Worm (Caenorhabditis elegans) whole organism, L1 larva: Measurements from ENCODE around the gene unc-32.

Source experiments
- C34B4.2 ChIP-seq: sonication (generic microtip); optimal IDR thresholded peaks from 2 replicates; lab custom pipeline; 2017; ENCODE audit warnings: mild to moderate bottlenecking, missing genetic modification characterization, missing compliant biosample characterization
- F16B12.6 ChIP-seq: fragments of 150-350 bp; optimal IDR thresholded peaks from 2 replicates; lab custom pipeline; 2014; ENCODE audit warnings: missing biosample characterization, missing genetic modification characterization
- aha-1 ChIP-seq: fragments of 150-350 bp; optimal IDR thresholded peaks from 2 replicates; lab custom pipeline; 2014; ENCODE audit warnings: missing biosample characterization, missing genetic modification characterization
- aly-2 ChIP-seq: fragments of 150-350 bp; optimal IDR thresholded peaks from 2 replicates; lab custom pipeline; 2014; ENCODE audit warnings: missing biosample characterization, missing genetic modification characterization
- blmp-1 ChIP-seq: fragments of 150-350 bp; optimal IDR thresholded peaks from 2 replicates; lab custom pipeline; 2014; ENCODE audit warnings: missing biosample characterization, missing genetic modification characterization
- ceh-8 ChIP-seq: fragments of 200-800 bp; sonication (Bioruptor generic); optimal IDR thresholded peaks from 2 replicates; lab custom pipeline; 2018; ENCODE audit warnings: mild to moderate bottlenecking, missing genetic modification characterization, moderate library complexity, missing compliant biosample characterization
- ceh-82 ChIP-seq, 3 experiments: fragments of 150-350 bp in 1 of 3; sonication (generic microtip) in 2 of 3; optimal IDR thresholded peaks; 2 replicates each; lab custom pipeline; 2014 to 2017; ENCODE audit warnings: missing biosample characterization in 3 of 3, missing genetic modification characterization in 3 of 3
- ceh-88 ChIP-seq: fragments of 200-800 bp; sonication (Bioruptor generic); IDR thresholded peaks from 2 replicates; pipeline ENCODE4 v1.3.6; 2022; ENCODE audit warnings: missing genetic modification characterization, missing compliant biosample characterization
- dpl-1 ChIP-seq, 3 experiments: fragments of 150-350 bp in 2 of 3; sonication (generic microtip) in 1 of 3; optimal IDR thresholded peaks; 2 replicates each; lab custom pipeline; 2014 to 2017; ENCODE audit warnings: missing biosample characterization in 3 of 3, missing genetic modification characterization in 3 of 3, missing genetic modification reagents in 3 of 3
- efl-1 ChIP-seq, 4 experiments: fragments of 150-350 bp; optimal IDR thresholded peaks in 3 of 4; peaks in 1 of 4; 1 replicate in 1 of 4; 2 replicates in 3 of 4; lab custom pipeline; 2014; ENCODE audit warnings: missing biosample characterization in 2 of 4, missing genetic modification characterization in 2 of 4, missing genetic modification reagents in 2 of 4
- efl-3 ChIP-seq: fragments of 200-800 bp; sonication (Bioruptor generic); optimal IDR thresholded peaks from 2 replicates; lab custom pipeline; 2018; ENCODE audit warnings: mild to moderate bottlenecking, missing genetic modification characterization, missing compliant biosample characterization
- egl-27 ChIP-seq, 2 experiments: fragments of 150-350 bp in 1 of 2; sonication (generic microtip); optimal IDR thresholded peaks; 3 replicates each; lab custom pipeline; 2017 to 2018; ENCODE audit warnings: missing biosample characterization in 2 of 2, missing genetic modification characterization in 2 of 2, missing genetic modification reagents in 2 of 2
- elt-2 ChIP-seq: sonication (generic microtip); optimal IDR thresholded peaks from 2 replicates; lab custom pipeline; 2016; ENCODE audit warnings: missing genetic modification characterization, mild to moderate bottlenecking, inconsistent platforms, missing compliant biosample characterization, missing genetic modification reagents
- elt-3 ChIP-seq, 6 experiments: fragments of 150-350 bp in 1 of 6; sonication (generic microtip); optimal IDR thresholded peaks; 2 replicates each; lab custom pipeline; 2017 to 2018; ENCODE audit warnings: missing biosample characterization in 6 of 6, missing genetic modification characterization in 6 of 6, inconsistent platforms in 1 of 6
- ets-5 ChIP-seq: fragments of 200-800 bp; sonication (Bioruptor generic); IDR thresholded peaks from 2 replicates; pipeline ENCODE4 v1.3.6; 2022; ENCODE audit warnings: missing genetic modification characterization, missing compliant biosample characterization
- fkh-10 ChIP-seq: sonication (generic microtip); optimal IDR thresholded peaks from 2 replicates; lab custom pipeline; 2017; ENCODE audit warnings: missing biosample characterization, missing genetic modification reagents, missing genetic modification characterization
- fos-1 ChIP-seq: fragments of 150-350 bp; optimal IDR thresholded peaks from 2 replicates; lab custom pipeline; 2014; ENCODE audit warnings: missing biosample characterization, missing genetic modification characterization
- hlh-4 ChIP-seq: sonication (generic microtip); optimal IDR thresholded peaks from 2 replicates; lab custom pipeline; 2016; ENCODE audit warnings: mild to moderate bottlenecking, missing genetic modification characterization, missing compliant biosample characterization
- hpl-2 ChIP-seq: fragments of 150-350 bp; optimal IDR thresholded peaks from 2 replicates; lab custom pipeline; 2014; ENCODE audit warnings: missing biosample characterization, missing genetic modification reagents, missing genetic modification characterization
- isw-1 ChIP-seq: fragments of 200-800 bp; sonication (Bioruptor generic); IDR thresholded peaks from 2 replicates; pipeline ENCODE4 v1.3.6; 2022; ENCODE audit warnings: missing genetic modification characterization, missing compliant biosample characterization
- jun-1 ChIP-seq: fragments of 150-350 bp; optimal IDR thresholded peaks from 2 replicates; lab custom pipeline; 2014; ENCODE audit warnings: missing biosample characterization, missing genetic modification reagents, missing genetic modification characterization
- lin-35 ChIP-seq, 2 experiments: fragments of 150-350 bp; optimal IDR thresholded peaks; 2 replicates each; lab custom pipeline; 2014; ENCODE audit warnings: missing biosample characterization in 2 of 2, missing genetic modification characterization in 2 of 2, missing genetic modification reagents in 2 of 2
- lir-3 ChIP-seq: sonication (generic microtip); optimal IDR thresholded peaks from 2 replicates; lab custom pipeline; 2016; ENCODE audit warnings: mild to moderate bottlenecking, missing genetic modification characterization, moderate library complexity, missing compliant biosample characterization; ENCODE audit not compliant: poor library complexity
- lsy-2 ChIP-seq, 2 experiments: fragments of 150-350 bp; optimal IDR thresholded peaks; 2 replicates each; lab custom pipeline; 2014; ENCODE audit warnings: missing biosample characterization in 2 of 2, missing genetic modification characterization in 2 of 2
- mab-9 ChIP-seq: fragments of 200-800 bp; sonication (Bioruptor generic); IDR thresholded peaks from 2 replicates; pipeline ENCODE4 v1.3.6; 2022; ENCODE audit warnings: missing genetic modification reagents, missing genetic modification characterization, missing compliant biosample characterization
- mep-1 ChIP-seq: fragments of 150-350 bp; optimal IDR thresholded peaks from 2 replicates; lab custom pipeline; 2014; ENCODE audit warnings: missing biosample characterization, missing genetic modification characterization
- nhr-11 ChIP-seq: fragments of 150-350 bp; optimal IDR thresholded peaks from 2 replicates; lab custom pipeline; 2014; ENCODE audit warnings: missing biosample characterization, missing genetic modification characterization
- nhr-12 ChIP-seq: sonication (generic microtip); optimal IDR thresholded peaks from 2 replicates; lab custom pipeline; 2017; ENCODE audit warnings: missing biosample characterization, missing genetic modification characterization
- nhr-19 ChIP-seq: fragments of 200-800 bp; sonication (Bioruptor generic); conservative IDR thresholded peaks from 2 replicates; pipeline ENCODE4 v1.3.6; 2022; ENCODE audit warnings: missing genetic modification characterization, missing compliant biosample characterization
- nhr-71 ChIP-seq: sonication (generic microtip); optimal IDR thresholded peaks from 2 replicates; lab custom pipeline; 2016; ENCODE audit warnings: mild to moderate bottlenecking, missing genetic modification characterization, moderate library complexity, missing compliant biosample characterization
- nhr-85 ChIP-seq: sonication (generic microtip); peaks from one replicate; lab custom pipeline; 2016; ENCODE audit warnings: missing genetic modification characterization, inconsistent platforms, missing compliant biosample characterization
- nhr-90 ChIP-seq: sonication (generic microtip); optimal IDR thresholded peaks from 2 replicates; lab custom pipeline; 2016; ENCODE audit warnings: mild to moderate bottlenecking, missing genetic modification characterization, missing compliant biosample characterization; ENCODE audit not compliant: poor library complexity
- pag-3 ChIP-seq: sonication (generic microtip); optimal IDR thresholded peaks from 2 replicates; lab custom pipeline; 2017; ENCODE audit warnings: missing genetic modification characterization, mild to moderate bottlenecking, missing compliant biosample characterization, antibody characterized with exemption, borderline replicate concordance; ENCODE audit not compliant: insufficient read depth
- skn-1 ChIP-seq: fragments of 150-350 bp; optimal IDR thresholded peaks from 2 replicates; lab custom pipeline; 2014; ENCODE audit warnings: missing biosample characterization, missing genetic modification characterization
- snu-23 ChIP-seq: sonication (generic microtip); optimal IDR thresholded peaks from 2 replicates; lab custom pipeline; 2016; ENCODE audit warnings: missing genetic modification characterization, missing compliant biosample characterization
- sox-4 ChIP-seq: sonication (generic microtip); optimal IDR thresholded peaks from 2 replicates; lab custom pipeline; 2016; ENCODE audit warnings: missing genetic modification characterization, missing compliant biosample characterization
- sptf-1 ChIP-seq: fragments of 150-350 bp; optimal IDR thresholded peaks from 2 replicates; lab custom pipeline; 2014; ENCODE audit warnings: missing biosample characterization, missing genetic modification characterization
- sup-37 ChIP-seq: fragments of 200-800 bp; sonication (Bioruptor generic); optimal IDR thresholded peaks from 2 replicates; lab custom pipeline; 2018; ENCODE audit warnings: mild to moderate bottlenecking, missing genetic modification characterization, missing compliant biosample characterization
- swsn-7 ChIP-seq: sonication (generic microtip); optimal IDR thresholded peaks from 2 replicates; lab custom pipeline; 2016; ENCODE audit warnings: missing genetic modification characterization, missing compliant biosample characterization
- tbx-2 ChIP-seq: sonication (generic microtip); optimal IDR thresholded peaks from 2 replicates; lab custom pipeline; 2016; ENCODE audit warnings: missing genetic modification characterization, missing compliant biosample characterization
- unc-30 ChIP-seq: sonication (generic microtip); optimal IDR thresholded peaks from 2 replicates; lab custom pipeline; 2017; ENCODE audit warnings: missing biosample characterization, missing genetic modification characterization
- unc-62 ChIP-seq: fragments of 150-350 bp; optimal IDR thresholded peaks from 2 replicates; lab custom pipeline; 2014; ENCODE audit warnings: missing biosample characterization, missing genetic modification reagents, missing genetic modification characterization
- unc-86 ChIP-seq: sonication (generic microtip); optimal IDR thresholded peaks from 2 replicates; lab custom pipeline; 2016; ENCODE audit warnings: missing genetic modification characterization, missing compliant biosample characterization
- unc-98 ChIP-seq: fragments of 200-800 bp; sonication (Bioruptor generic); IDR thresholded peaks from 2 replicates; pipeline ENCODE4 v1.3.6; 2022; ENCODE audit warnings: missing genetic modification characterization, missing compliant biosample characterization
- xbp-1 ChIP-seq: sonication (generic microtip); optimal IDR thresholded peaks from 2 replicates; lab custom pipeline; 2016; ENCODE audit warnings: missing genetic modification characterization, missing compliant biosample characterization
- zip-4 ChIP-seq: fragments of 200-800 bp; sonication (Bioruptor generic); optimal IDR thresholded peaks from 2 replicates; lab custom pipeline; 2018; ENCODE audit warnings: mild to moderate bottlenecking, missing genetic modification characterization, moderate library complexity, missing compliant biosample characterization
- ztf-11 ChIP-seq, 2 experiments: sonication (generic microtip); optimal IDR thresholded peaks; 2 replicates each; lab custom pipeline; 2016 to 2017; ENCODE audit warnings: missing genetic modification characterization in 2 of 2, missing biosample characterization in 1 of 2, missing compliant biosample characterization in 1 of 2
- ztf-4 ChIP-seq: fragments of 150-350 bp; optimal IDR thresholded peaks from 2 replicates; lab custom pipeline; 2014; ENCODE audit warnings: missing biosample characterization, missing genetic modification characterization

The unc-32 gene

DNA sequence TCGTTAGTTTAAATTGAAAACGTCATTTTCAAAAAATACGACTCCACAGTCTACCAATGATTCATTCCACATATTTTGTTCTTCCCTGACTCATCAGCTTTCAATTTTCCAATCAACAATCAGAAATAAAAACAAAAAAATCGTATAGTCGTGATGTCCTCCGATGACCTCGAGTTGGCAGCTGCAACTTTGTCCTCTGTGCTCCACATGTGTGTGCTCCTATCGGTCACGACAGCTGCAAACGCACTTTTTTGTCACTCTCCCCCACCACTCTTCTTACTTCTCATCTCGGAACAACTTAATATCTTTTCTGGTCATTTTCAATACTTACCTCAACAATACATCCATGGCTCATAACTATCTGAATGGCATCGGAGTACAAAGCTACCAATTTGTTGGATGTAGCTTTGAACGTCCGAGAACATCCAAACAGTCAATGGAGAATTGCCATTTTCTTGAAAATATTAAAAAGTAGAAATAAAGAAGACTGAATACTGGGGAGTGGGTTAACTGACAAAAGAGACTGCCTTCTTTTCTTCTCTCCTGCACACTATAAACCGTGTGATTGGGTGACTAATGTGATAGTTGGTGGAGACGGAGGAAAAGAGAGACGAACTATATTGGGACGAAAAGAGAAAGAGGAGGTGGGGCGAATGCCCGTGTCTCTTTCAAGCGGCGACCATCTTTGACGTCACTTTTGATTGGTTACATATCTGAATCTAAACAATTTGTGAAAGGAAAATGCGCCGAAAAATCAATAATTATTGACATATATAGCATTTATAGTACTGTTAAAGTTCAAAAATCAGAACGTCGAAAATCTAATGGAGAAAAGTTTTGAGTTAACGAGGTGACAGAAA is 38.2 kb upstream of the unc-32 start (continued):
- TF ChIP-seq sup-37 (GFP tag; lab: Kevin White, UChicago) (no peak), fos-1 (tag; lab: Kevin White, UChicago) (no peak), swsn-7 (no peak), lir-3 (tag; lab: Kevin White, UChicago) (no peak), unc-86 (tag; lab: Kevin White, UChicago) (no peak), ceh-88 (GFP tag; lab: Robert Waterston, UW) (no peak), C34B4.2 (no peak), hlh-4 (tag; lab: Kevin White, UChicago) (no peak), ceh-8 (GFP tag; lab: Kevin White, UChicago) (no peak), nhr-71 (tag; lab: Kevin White, UChicago) (peak; percentile 16), egl-27 (tag; optimal IDR thresholded peaks at IDR 0.05; lab: Kevin White, UChicago) (no peak), nhr-90 (no peak), nhr-85 (tag; lab: Kevin White, UChicago) (peak; percentile 81), blmp-1 (peak; percentile 91), tbx-2 (no peak), nhr-12 (no peak), nhr-11 (tag; lab: Kevin White, UChicago) (no peak), sox-4 (tag; lab: Kevin White, UChicago) (no peak), ceh-82 (tag; optimal IDR thresholded peaks at IDR 0.05; lab: Kevin White, UChicago) (no peak), jun-1 (tag; lab: Kevin White, UChicago) (peak; percentile 10), unc-30 (tag; lab: Kevin White, UChicago) (no peak), fkh-10 (GFP tag; lab: Kevin White, UChicago) (no peak), sptf-1 (tag; lab: Kevin White, UChicago) (no peak), ets-5 (no peak), ztf-4 (tag; lab: Kevin White, UChicago) (no peak), ztf-11 (tag; optimal IDR thresholded peaks at IDR 0.05; lab: Kevin White, UChicago) (no peak), pag-3 (tag; lab: Kevin White, UChicago) (no peak), F16B12.6 (tag; lab: Kevin White, UChicago) (no peak), aha-1 (tag; lab: Kevin White, UChicago) (no peak), xbp-1 (tag; lab: Kevin White, UChicago) (peak; percentile 10), mab-9 (GFP tag; lab: Robert Waterston, UW) (no peak), aly-2 (tag; lab: Kevin White, UChicago) (no peak), isw-1 (no peak), efl-1 (optimal IDR thresholded peaks at IDR 0.05; lab: Kevin White, UChicago) (no peak), efl-1 (GFP tag; optimal IDR thresholded peaks at IDR 0.05 in 1 of 2; lab: Kevin White, UChicago) (peak in 1 of 2 experiments; percentile 73), unc-62 (no peak), unc-98 (GFP tag; lab: Robert Waterston, UW) (no peak), lsy-2 (tag; optimal IDR thresholded peaks at IDR 0.05; lab: Kevin White, UChicago) (peak; percentile 6 to 13), elt-2 (no peak)

- peak; percentile 42 for TF ChIP-seq snu-23 (GFP tag; lab: Kevin White, UChicago)
- TF ChIP-seq zip-4: peak; percentile 44
- peak; percentile 8 to 49 for TF ChIP-seq lsy-2 (tag; optimal IDR thresholded peaks at IDR 0.05; lab: Kevin White, UChicago)
- peak; percentile 46 for TF ChIP-seq skn-1 (tag; lab: Kevin White, UChicago)
- TF ChIP-seq nhr-85 (tag; lab: Kevin White, UChicago): peak; percentile 82
- no peak for TF ChIP-seq C34B4.2
- no peak for TF ChIP-seq efl-1 (optimal IDR thresholded peaks at IDR 0.05; lab: Kevin White, UChicago)
- TF ChIP-seq efl-1 (GFP tag; optimal IDR thresholded peaks at IDR 0.05 in 1 of 2; lab: Kevin White, UChicago): peak; percentile 5 to 86
- TF ChIP-seq dpl-1 (GFP tag; optimal IDR thresholded peaks at IDR 0.05; lab: Kevin White, UChicago): peak in 2 of 3 experiments; percentile 2 to 18
- TF ChIP-seq mep-1 (tag; lab: Kevin White, UChicago): peak; percentile 6
- peak in 5 of 6 experiments; percentile 57 to 90 (median 70) for TF ChIP-seq elt-3 (tag; optimal IDR thresholded peaks at IDR 0.05; lab: Kevin White, UChicago)
- peak; percentile 69 for TF ChIP-seq nhr-71 (tag; lab: Kevin White, UChicago)
- TF ChIP-seq nhr-19 (GFP tag; lab: Robert Waterston, UW): peak; percentile 24; the same call in 1 of the 2 replicates
- no peak for TF ChIP-seq efl-3 (GFP tag; lab: Kevin White, UChicago)
- peak; percentile 39 for TF ChIP-seq hpl-2
- TF ChIP-seq lir-3 (tag; lab: Kevin White, UChicago): peak; percentile 7
- peak; percentile 87 for TF ChIP-seq blmp-1
- TF ChIP-seq xbp-1 (tag; lab: Kevin White, UChicago): no peak
- peak in 1 of 2 experiments; percentile 70 for TF ChIP-seq lin-35 (GFP tag; optimal IDR thresholded peaks at IDR 0.05; lab: Kevin White, UChicago)
Observed at ce11 chrIII:8867922-8868655, 37.3 kb upstream of the unc-32 start.
